Fruit fly (Drosophila melanogaster) S2 (cell line): ENCODE results near the gene aub.

ENCODE experiments used
- CG8478 ChIP-seq: fragments of >200 bp; optimal IDR thresholded peaks from 2 replicates; lab custom pipeline; 2018
- CTCF ChIP-seq, 2 experiments: fragments of >200 bp; optimal IDR thresholded peaks; 2 replicates each; lab custom pipeline; 2018

aub gene

dm6 chr2L:10986138-10986537, 15.1 kb downstream of the aub start:
- TF ChIP-seq CTCF (optimal IDR thresholded peaks at IDR 0.05; lab: Kevin White, UChicago): peak; percentile 49 to 91
- no peak for TF ChIP-seq CG8478 (lab: Kevin White, UChicago)

dm6 chr2L:10976864-10977586, 24.3 kb downstream of the aub start:
- TF ChIP-seq CTCF (optimal IDR thresholded peaks at IDR 0.05; lab: Kevin White, UChicago) (no peak), CG8478 (lab: Kevin White, UChicago) (no peak)

- peak; percentile 17 to 21 for TF ChIP-seq CTCF (optimal IDR thresholded peaks at IDR 0.05; lab: Kevin White, UChicago)
- TF ChIP-seq CG8478 (lab: Kevin White, UChicago): no peak
Observed at dm6 chr2L:10976046-10976863, 25.0 kb downstream of the aub start, which contains the start of the genes ATPsynG and SCAR. TSS of gene ATPsynG (minus strand) at chr2L:10976399. TSS of gene SCAR (plus strand) at chr2L:10976772.

- TF ChIP-seq CG8478 (lab: Kevin White, UChicago) (no peak), CTCF (optimal IDR thresholded peaks at IDR 0.05; lab: Kevin White, UChicago) (no peak)
Observed at dm6 chr2L:10975193-10975592, 26.1 kb downstream of the aub start, which contains the start of gene abo. TSS of gene abo (minus strand) at chr2L:10975293.

dm6 chr2L:10974638-10975037, 26.6 kb downstream of the aub start:
- no peak for TF ChIP-seq CG8478 (lab: Kevin White, UChicago)
- TF ChIP-seq CTCF (optimal IDR thresholded peaks at IDR 0.05; lab: Kevin White, UChicago): no peak

- no peak for TF ChIP-seq CG8478 (lab: Kevin White, UChicago)
- no peak for TF ChIP-seq CTCF (optimal IDR thresholded peaks at IDR 0.05; lab: Kevin White, UChicago)
Observed at dm6 chr2L:10972224-10972623, 29.1 kb downstream of the aub start, which contains the start of gene CG16743. TSS of gene CG16743 (plus strand) at chr2L:10972280.

- TF ChIP-seq CTCF (optimal IDR thresholded peaks at IDR 0.05; lab: Kevin White, UChicago) (no peak), CG8478 (lab: Kevin White, UChicago) (no peak)
Observed at dm6 chr2L:10970134-10970533, 31.1 kb downstream of the aub start, which contains the start of the genes Tmem214 and YL-1. TSS of gene Tmem214 (minus strand) at chr2L:10970275. TSS of gene YL-1 (plus strand) at chr2L:10970443.

- TF ChIP-seq CTCF (optimal IDR thresholded peaks at IDR 0.05; lab: Kevin White, UChicago) (no peak), CG8478 (lab: Kevin White, UChicago) (no peak)
Observed at dm6 chr2L:10968009-10968383, 33.3 kb downstream of the aub start.

- TF ChIP-seq CTCF (optimal IDR thresholded peaks at IDR 0.05; lab: Kevin White, UChicago) (no peak), CG8478 (lab: Kevin White, UChicago) (no peak)
Observed at dm6 chr2L:10967257-10968008, 33.8 kb downstream of the aub start.

- TF ChIP-seq CTCF (optimal IDR thresholded peaks at IDR 0.05; lab: Kevin White, UChicago): no peak
Observed at dm6 chr2L:10965962-10966361, 35.3 kb downstream of the aub start.

- TF ChIP-seq CTCF (optimal IDR thresholded peaks at IDR 0.05; lab: Kevin White, UChicago) (peak; percentile 1 to 59), CG8478 (lab: Kevin White, UChicago) (no peak)
Observed at dm6 chr2L:10964493-10964892, 36.8 kb downstream of the aub start.

- TF ChIP-seq CTCF (optimal IDR thresholded peaks at IDR 0.05; lab: Kevin White, UChicago) (no peak), CG8478 (lab: Kevin White, UChicago) (no peak)
Observed at dm6 chr2L:10963979-10964378, 37.3 kb downstream of the aub start, which contains the start of gene dpr2. TSS of gene dpr2 (minus strand) at chr2L:10964153.
